Fruit fly (Drosophila melanogaster) whole organism, embryonic: Measurements from ENCODE around the gene Ku80.

Experiments
- Abd-B ChIP-seq: fragments of 200-800 bp; sonication (Bioruptor generic); optimal IDR thresholded peaks from 2 replicates; lab custom pipeline; 2018; ENCODE audit warnings: missing biosample characterization, mild to moderate bottlenecking, missing genetic modification characterization, moderate library complexity
- Adf1 ChIP-seq: fragments of 200-800 bp; sonication (Bioruptor generic); IDR thresholded peaks from 2 replicates; pipeline ENCODE4 v1.3.6; 2022; ENCODE audit warnings: missing biosample characterization, missing genetic modification characterization
- Aef1 ChIP-seq: fragments of 200-800 bp; sonication (Bioruptor generic); IDR thresholded peaks from 3 replicates; pipeline ENCODE4 v1.3.6; 2022; ENCODE audit warnings: missing biosample characterization, missing genetic modification characterization
- CG11093 ChIP-seq: fragments of 200-800 bp; sonication (Bioruptor generic); IDR thresholded peaks from 3 replicates; pipeline ENCODE4 v1.3.6; 2022; ENCODE audit warnings: missing biosample characterization, missing genetic modification characterization
- CG11504 ChIP-seq: fragments of 200-800 bp; sonication (Bioruptor generic); optimal IDR thresholded peaks from 3 replicates; lab custom pipeline; 2019; ENCODE audit warnings: missing biosample characterization, mild to moderate bottlenecking, missing genetic modification characterization, moderate library complexity
- CG11723 ChIP-seq: fragments of 200-800 bp; sonication (Bioruptor generic); optimal IDR thresholded peaks from 2 replicates; lab custom pipeline; 2017; ENCODE audit warnings: missing biosample characterization, mild to moderate bottlenecking, missing genetic modification characterization
- CG1233 ChIP-seq: fragments of 200-800 bp; sonication (Bioruptor generic); optimal IDR thresholded peaks from 4 replicates; lab custom pipeline; 2018; ENCODE audit warnings: missing biosample characterization, mild to moderate bottlenecking, missing genetic modification characterization
- CG13123 ChIP-seq: fragments of 200-800 bp; sonication (Bioruptor generic); optimal IDR thresholded peaks from 2 replicates; lab custom pipeline; 2016; ENCODE audit warnings: missing biosample characterization, missing genetic modification characterization
- CG13775 ChIP-seq: fragments of 200-800 bp; sonication (Bioruptor generic); optimal IDR thresholded peaks from 3 replicates; lab custom pipeline; 2017; ENCODE audit warnings: missing biosample characterization, mild to moderate bottlenecking, missing genetic modification characterization
- CG17361 ChIP-seq: fragments of 200-800 bp; sonication (Bioruptor generic); IDR thresholded peaks from 3 replicates; pipeline ENCODE4 v1.3.6; 2022; ENCODE audit warnings: missing biosample characterization, missing genetic modification characterization
- CG3847 ChIP-seq: fragments of 200-800 bp; sonication (Bioruptor generic); IDR thresholded peaks from 2 replicates; pipeline ENCODE4 v1.3.6; 2022; ENCODE audit warnings: missing biosample characterization, missing genetic modification characterization
- CG3995 ChIP-seq: fragments of 200-800 bp; sonication (Bioruptor generic); optimal IDR thresholded peaks from 3 replicates; lab custom pipeline; 2016; ENCODE audit warnings: missing biosample characterization, missing genetic modification characterization
- CG6683 ChIP-seq: fragments of 200-800 bp; sonication (Bioruptor generic); optimal IDR thresholded peaks from 2 replicates; lab custom pipeline; 2017; ENCODE audit warnings: missing biosample characterization, mild to moderate bottlenecking, missing genetic modification characterization, missing genetic modification reagents
- CG8359 ChIP-seq: fragments of 200-800 bp; sonication (Bioruptor generic); optimal IDR thresholded peaks from 2 replicates; lab custom pipeline; 2017; ENCODE audit warnings: missing biosample characterization, mild to moderate bottlenecking, missing genetic modification characterization, borderline replicate concordance
- CG8924 ChIP-seq: fragments of 200-800 bp; optimal IDR thresholded peaks from 3 replicates; lab custom pipeline; 2019; ENCODE audit warnings: missing biosample characterization, mild to moderate bottlenecking, missing genetic modification characterization, moderate library complexity
- Dbx ChIP-seq: fragments of 200-800 bp; sonication (Bioruptor generic); IDR thresholded peaks from 3 replicates; pipeline ENCODE4 v1.3.6; 2022; ENCODE audit warnings: missing biosample characterization, missing genetic modification characterization
- Doc2 ChIP-seq: fragments of 200-800 bp; sonication (Bioruptor generic); IDR thresholded peaks from 2 replicates; pipeline ENCODE4 v1.3.6; 2022; ENCODE audit warnings: missing biosample characterization, missing genetic modification characterization
- Drgx ChIP-seq: fragments of 200-800 bp; sonication (Bioruptor generic); IDR thresholded peaks from 2 replicates; pipeline ENCODE4 v1.3.6; 2022; ENCODE audit warnings: missing biosample characterization, missing genetic modification characterization
- ERR ChIP-seq: fragments of 200-800 bp; sonication (Bioruptor generic); optimal IDR thresholded peaks from 2 replicates; lab custom pipeline; 2016; ENCODE audit warnings: missing biosample characterization, missing genetic modification characterization
- Elba2 ChIP-seq: fragments of 200-800 bp; sonication (Bioruptor generic); optimal IDR thresholded peaks from 3 replicates; lab custom pipeline; 2016; ENCODE audit warnings: missing biosample characterization, missing genetic modification characterization
- Ets65A ChIP-seq: fragments of 200-800 bp; sonication (Bioruptor generic); peaks from one replicate; lab custom pipeline; 2016; ENCODE audit warnings: missing biosample characterization, missing genetic modification characterization
- Ets97D ChIP-seq: fragments of 200-800 bp; sonication (Bioruptor generic); optimal IDR thresholded peaks from 3 replicates; lab custom pipeline; 2016; ENCODE audit warnings: missing biosample characterization, missing genetic modification characterization
- Fer2 ChIP-seq: fragments of 200-800 bp; sonication (Bioruptor generic); optimal IDR thresholded peaks from 2 replicates; lab custom pipeline; 2018; ENCODE audit warnings: missing biosample characterization, mild to moderate bottlenecking, missing genetic modification characterization, moderate library complexity
- H15 ChIP-seq: fragments of 200-800 bp; sonication (Bioruptor generic); IDR thresholded peaks from 3 replicates; pipeline ENCODE4 v1.3.6; 2022; ENCODE audit warnings: missing biosample characterization, missing genetic modification characterization
- HHEX ChIP-seq: fragments of 200-800 bp; sonication (Bioruptor generic); optimal IDR thresholded peaks from 3 replicates; lab custom pipeline; 2017; ENCODE audit warnings: missing biosample characterization, mild to moderate bottlenecking, missing genetic modification characterization, missing genetic modification reagents
- HmgD ChIP-seq: fragments of 200-800 bp; sonication (Bioruptor generic); optimal IDR thresholded peaks from 3 replicates; lab custom pipeline; 2016; ENCODE audit warnings: missing biosample characterization, missing genetic modification characterization
- Jarid2 ChIP-seq: fragments of 200-800 bp; sonication (Bioruptor generic); optimal IDR thresholded peaks from 3 replicates; lab custom pipeline; 2017; ENCODE audit warnings: mild to moderate bottlenecking, missing biosample characterization, missing genetic modification reagents, missing genetic modification characterization
- MESR4 ChIP-seq: fragments of 200-800 bp; sonication (Bioruptor generic); optimal IDR thresholded peaks from 2 replicates; lab custom pipeline; 2018; ENCODE audit warnings: missing biosample characterization, mild to moderate bottlenecking, missing genetic modification characterization, moderate library complexity
- NK7.1 ChIP-seq: fragments of 200-800 bp; sonication (Bioruptor generic); optimal IDR thresholded peaks from 3 replicates; lab custom pipeline; 2016; ENCODE audit warnings: missing biosample characterization, missing genetic modification characterization
- Poxn ChIP-seq: fragments of 200-800 bp; sonication (Bioruptor generic); IDR thresholded peaks from 2 replicates; pipeline ENCODE4 v1.3.6; 2022; ENCODE audit warnings: missing biosample characterization, missing genetic modification characterization
- Usf ChIP-seq: fragments of 200-800 bp; sonication (Bioruptor generic); optimal IDR thresholded peaks from 2 replicates; lab custom pipeline; 2017; ENCODE audit warnings: missing genotype, missing biosample characterization, missing genetic modification characterization
- abd-A ChIP-seq: fragments of 200-800 bp; sonication (Bioruptor generic); optimal IDR thresholded peaks from 3 replicates; lab custom pipeline; 2019; ENCODE audit warnings: missing biosample characterization, mild to moderate bottlenecking, missing genetic modification characterization, moderate library complexity
- ase ChIP-seq: fragments of 200-800 bp; sonication (Bioruptor generic); IDR thresholded peaks from 3 replicates; pipeline ENCODE4 v1.3.6; 2022; ENCODE audit warnings: missing biosample characterization, missing genetic modification characterization
- bowl ChIP-seq: fragments of 200-800 bp; sonication (Bioruptor generic); IDR thresholded peaks from 2 replicates; pipeline ENCODE4 v1.3.6; 2022; ENCODE audit warnings: missing biosample characterization, missing genetic modification characterization
- cad ChIP-seq: fragments of >200 bp; optimal IDR thresholded peaks from 2 replicates; lab custom pipeline; 2017; ENCODE audit warnings: missing biosample characterization, missing genetic modification characterization
- chn ChIP-seq: fragments of 200-800 bp; sonication (Bioruptor generic); optimal IDR thresholded peaks from 2 replicates; lab custom pipeline; 2016; ENCODE audit warnings: missing biosample characterization, missing genetic modification characterization
- crol ChIP-seq: fragments of 200-800 bp; sonication (Bioruptor generic); IDR thresholded peaks from 2 replicates; pipeline ENCODE4 v1.3.6; 2022; ENCODE audit warnings: missing biosample characterization, missing genetic modification characterization
- emc ChIP-seq: fragments of 200-800 bp; sonication (Bioruptor generic); optimal IDR thresholded peaks from 2 replicates; lab custom pipeline; 2016; ENCODE audit warnings: missing biosample characterization, missing genetic modification characterization
- esg ChIP-seq: fragments of 200-800 bp; sonication (Bioruptor generic); conservative IDR thresholded peaks from 2 replicates; pipeline ENCODE4 v1.3.6; 2022; ENCODE audit warnings: missing biosample characterization, missing genetic modification characterization
- fru ChIP-seq: fragments of >200 bp; optimal IDR thresholded peaks from 2 replicates; lab custom pipeline; 2017
- gem ChIP-seq: fragments of 200-800 bp; sonication (Bioruptor generic); optimal IDR thresholded peaks from 2 replicates; lab custom pipeline; 2019; ENCODE audit warnings: missing biosample characterization, mild to moderate bottlenecking, missing genetic modification characterization, moderate library complexity
- jigr1 ChIP-seq: fragments of 200-800 bp; sonication (Bioruptor generic); IDR thresholded peaks from 3 replicates; pipeline ENCODE4 v1.3.6; 2022; ENCODE audit warnings: missing biosample characterization, missing genetic modification characterization
- knrl ChIP-seq: fragments of 200-800 bp; sonication (Bioruptor generic); IDR thresholded peaks from 3 replicates; pipeline ENCODE4 v1.3.6; 2022; ENCODE audit warnings: missing biosample characterization, missing genetic modification characterization; ENCODE audit not compliant: partially characterized antibody
- lbe ChIP-seq: fragments of 200-800 bp; sonication (Bioruptor generic); optimal IDR thresholded peaks from 2 replicates; lab custom pipeline; 2016; ENCODE audit warnings: missing biosample characterization, mild to moderate bottlenecking, missing genetic modification characterization
- sd ChIP-seq: fragments of 200-800 bp; sonication (Bioruptor generic); optimal IDR thresholded peaks from 3 replicates; lab custom pipeline; 2018; ENCODE audit warnings: missing biosample characterization, mild to moderate bottlenecking, missing genetic modification characterization, moderate library complexity
- sna ChIP-seq: fragments of 200-800 bp; sonication (Bioruptor generic); IDR thresholded peaks from 2 replicates; pipeline ENCODE4 v1.3.6; 2022; ENCODE audit warnings: missing biosample characterization, missing genetic modification characterization; ENCODE audit not compliant: partially characterized antibody
- sr ChIP-seq: fragments of 200-800 bp; sonication (Bioruptor generic); IDR thresholded peaks from 3 replicates; pipeline ENCODE4 v1.3.6; 2022; ENCODE audit warnings: missing biosample characterization, missing genetic modification characterization
- tgo ChIP-seq: fragments of 200-800 bp; sonication (Bioruptor generic); IDR thresholded peaks from 3 replicates; pipeline ENCODE4 v1.3.6; 2022; ENCODE audit warnings: missing biosample characterization, missing genetic modification characterization
- tx ChIP-seq: fragments of 200-800 bp; sonication (Bioruptor generic); optimal IDR thresholded peaks from 2 replicates; lab custom pipeline; 2016; ENCODE audit warnings: missing biosample characterization, missing genetic modification characterization
- vvl ChIP-seq: fragments of 200-800 bp; sonication (Bioruptor generic); IDR thresholded peaks from 2 replicates; pipeline ENCODE4 v1.3.6; 2022; ENCODE audit warnings: missing biosample characterization, missing genetic modification characterization
- zfh1 ChIP-seq: fragments of 200-800 bp; sonication (Bioruptor generic); IDR thresholded peaks from 3 replicates; pipeline ENCODE4 v1.3.6; 2022; ENCODE audit warnings: missing biosample characterization, missing genetic modification characterization

Gene Ku80

dm6 chr2L:15747394-15748260 lies 23.3 kb downstream of the Ku80 start, which contains the start of gene CycE (continued):
- peak; percentile 30 for TF ChIP-seq Elba2 (GFP tag; lab: Kevin White, UChicago)
- TF ChIP-seq Poxn: no peak
- TF ChIP-seq lbe (GFP tag; lab: Kevin White, UChicago): no peak
- peak; percentile 28 for TF ChIP-seq HmgD (GFP tag; lab: Kevin White, UChicago)
- TF ChIP-seq HHEX: no peak
- no peak for TF ChIP-seq tx (GFP tag; lab: Kevin White, UChicago)
- TF ChIP-seq fru (lab: Kevin White, UChicago): no peak
- TF ChIP-seq CG11723: no peak
- TF ChIP-seq CG8924 (tag; lab: Kevin White, UChicago): no peak
- no peak for TF ChIP-seq sna (GFP tag; lab: Robert Waterston, UW)
- TF ChIP-seq CG1233 (GFP tag; lab: Kevin White, UChicago): no peak
- no peak for TF ChIP-seq emc (GFP tag; lab: Kevin White, UChicago)
- TF ChIP-seq NK7.1 (GFP tag; lab: Kevin White, UChicago): no peak
- no peak for TF ChIP-seq jigr1 (GFP tag; lab: Robert Waterston, UW)
- TF ChIP-seq Fer2: no peak
- no peak for TF ChIP-seq Drgx
- TF ChIP-seq ERR (GFP tag; lab: Kevin White, UChicago): no peak
- TF ChIP-seq vvl (GFP tag; lab: Robert Waterston, UW): no peak
- no peak for TF ChIP-seq Usf (GFP tag; lab: Kevin White, UChicago)
- no peak for TF ChIP-seq CG11504 (tag; lab: Kevin White, UChicago)
- peak; percentile 3 for TF ChIP-seq Ets97D
- 0 out of 3 replicates have a peak, but pooled peaks have one; percentile 28 for TF ChIP-seq zfh1 (GFP tag; lab: Robert Waterston, UW)
- no peak for TF ChIP-seq CG13775 (GFP tag; lab: Kevin White, UChicago)
- no peak for TF ChIP-seq esg (GFP tag; lab: Robert Waterston, UW)
- TF ChIP-seq CG3847 (GFP tag; lab: Robert Waterston, UW): no peak
- no peak for TF ChIP-seq CG6683
- no peak for TF ChIP-seq ase (GFP tag; lab: Robert Waterston, UW)
- no peak for TF ChIP-seq CG8359 (GFP tag; lab: Kevin White, UChicago)
- no peak for TF ChIP-seq sr (GFP tag; lab: Robert Waterston, UW)
- TF ChIP-seq abd-A (tag; lab: Kevin White, UChicago): no peak
- TF ChIP-seq tgo: no peak
- TF ChIP-seq Dbx (GFP tag; lab: Robert Waterston, UW): 0 out of 3 replicates have a peak, but pooled peaks have one; percentile 31
- no peak for TF ChIP-seq MESR4 (GFP tag; lab: Kevin White, UChicago)
- TF ChIP-seq CG13123 (GFP tag; lab: Kevin White, UChicago): no peak
- TF ChIP-seq CG3995 (GFP tag; lab: Kevin White, UChicago): peak; percentile 81
- no peak for TF ChIP-seq Jarid2
- TF ChIP-seq gem (tag; lab: Kevin White, UChicago): no peak
- no peak for TF ChIP-seq Aef1
- TF ChIP-seq Abd-B: no peak
- no peak for TF ChIP-seq chn
- no peak for TF ChIP-seq knrl (GFP tag; lab: Robert Waterston, UW)
- no peak for TF ChIP-seq Ets65A (GFP tag; lab: Kevin White, UChicago)
- TF ChIP-seq sd (tag; lab: Kevin White, UChicago): no peak
- TF ChIP-seq crol: peak; percentile 97
- TF ChIP-seq CG11093 (GFP tag; lab: Robert Waterston, UW): no peak
- TF ChIP-seq H15 (GFP tag; lab: Robert Waterston, UW): no peak
- TF ChIP-seq cad (GFP tag; lab: Kevin White, UChicago): peak; percentile 33
- TF ChIP-seq bowl (GFP tag; lab: Robert Waterston, UW): no peak
- TF ChIP-seq Doc2 (GFP tag; lab: Robert Waterston, UW): no peak
- TF ChIP-seq CG17361 (GFP tag; lab: Robert Waterston, UW): no peak
- peak; percentile 93 for TF ChIP-seq Adf1
